Fruit fly (Drosophila melanogaster) whole organism, embryonic: Measurements from ENCODE around the gene Mis12.
A peak's percentile ranks its signal among the peaks of the same experiment; 100 is the strongest.

Experiments used
- Abd-B ChIP-seq: fragments of 200-800 bp; sonication (Bioruptor generic); optimal IDR thresholded peaks from 2 replicates; lab custom pipeline; 2018; ENCODE audit warnings: missing biosample characterization, mild to moderate bottlenecking, missing genetic modification characterization, moderate library complexity
- Ada2b ChIP-seq: fragments of 200-800 bp; sonication (Bioruptor generic); IDR thresholded peaks from 2 replicates; pipeline ENCODE4 v1.3.6; 2022; ENCODE audit warnings: missing biosample characterization, missing genetic modification characterization
- Adf1 ChIP-seq: fragments of 200-800 bp; sonication (Bioruptor generic); IDR thresholded peaks from 2 replicates; pipeline ENCODE4 v1.3.6; 2022; ENCODE audit warnings: missing biosample characterization, missing genetic modification characterization
- Aef1 ChIP-seq: fragments of 200-800 bp; sonication (Bioruptor generic); IDR thresholded peaks from 3 replicates; pipeline ENCODE4 v1.3.6; 2022; ENCODE audit warnings: missing biosample characterization, missing genetic modification characterization
- Bteb2 ChIP-seq: fragments of 200-800 bp; sonication (Bioruptor generic); optimal IDR thresholded peaks from 2 replicates; lab custom pipeline; 2016; ENCODE audit warnings: missing biosample characterization, missing genetic modification characterization
- CG10979 ChIP-seq: fragments of 200-800 bp; sonication (Bioruptor generic); optimal IDR thresholded peaks from 2 replicates; lab custom pipeline; 2018; ENCODE audit warnings: missing biosample characterization, mild to moderate bottlenecking, missing genetic modification characterization, moderate library complexity
- CG12219 ChIP-seq: fragments of 200-800 bp; sonication (Bioruptor generic); optimal IDR thresholded peaks from 3 replicates; lab custom pipeline; 2018; ENCODE audit warnings: missing biosample characterization, mild to moderate bottlenecking, missing genetic modification characterization
- CG12769 ChIP-seq: fragments of 200-800 bp; sonication (Bioruptor generic); optimal IDR thresholded peaks from 2 replicates; lab custom pipeline; 2019; ENCODE audit warnings: missing biosample characterization, mild to moderate bottlenecking, missing genetic modification characterization, moderate library complexity
- CG13296 ChIP-seq: fragments of 200-800 bp; sonication (Bioruptor generic); optimal IDR thresholded peaks from 3 replicates; lab custom pipeline; 2018; ENCODE audit warnings: missing biosample characterization, mild to moderate bottlenecking, missing genetic modification characterization
- CG13894 ChIP-seq: fragments of 200-800 bp; sonication (Bioruptor generic); optimal IDR thresholded peaks from 3 replicates; lab custom pipeline; 2018; ENCODE audit warnings: missing biosample characterization, mild to moderate bottlenecking, missing genetic modification characterization, moderate library complexity
- CG17912 ChIP-seq: fragments of 200-800 bp; sonication (Bioruptor generic); optimal IDR thresholded peaks from 2 replicates; lab custom pipeline; 2018; ENCODE audit warnings: missing biosample characterization, mild to moderate bottlenecking, missing genetic modification characterization
- CG18599 ChIP-seq: fragments of 200-800 bp; sonication (Bioruptor generic); optimal IDR thresholded peaks from 3 replicates; lab custom pipeline; 2017; ENCODE audit warnings: missing biosample characterization, missing genetic modification characterization, mild to moderate bottlenecking, moderate library complexity, missing genetic modification reagents
- CG18619 ChIP-seq: fragments of 200-800 bp; sonication (Bioruptor generic); optimal IDR thresholded peaks from 3 replicates; lab custom pipeline; 2017; ENCODE audit warnings: missing biosample characterization, mild to moderate bottlenecking, missing genetic modification characterization
- CG33213 ChIP-seq: fragments of 200-800 bp; sonication (Bioruptor generic); optimal IDR thresholded peaks from 3 replicates; lab custom pipeline; 2016; ENCODE audit warnings: missing biosample characterization, missing genetic modification characterization
- CG34224 ChIP-seq: fragments of 200-800 bp; sonication (Bioruptor generic); IDR thresholded peaks from 3 replicates; pipeline ENCODE4 v1.3.6; 2022; ENCODE audit warnings: missing biosample characterization, missing genetic modification characterization; ENCODE audit not compliant: partially characterized antibody
- CG3847 ChIP-seq: fragments of 200-800 bp; sonication (Bioruptor generic); IDR thresholded peaks from 2 replicates; pipeline ENCODE4 v1.3.6; 2022; ENCODE audit warnings: missing biosample characterization, missing genetic modification characterization
- CG5953 ChIP-seq: fragments of 200-800 bp; sonication (Bioruptor generic); IDR thresholded peaks from 2 replicates; pipeline ENCODE4 v1.3.6; 2022; ENCODE audit warnings: missing biosample characterization, missing genetic modification characterization
- CG6175 ChIP-seq: fragments of 200-800 bp; sonication (Bioruptor generic); IDR thresholded peaks from 3 replicates; pipeline ENCODE4 v1.3.6; 2022; ENCODE audit warnings: missing biosample characterization, missing genetic modification characterization
- CG6254 ChIP-seq: fragments of 200-800 bp; sonication (Bioruptor generic); optimal IDR thresholded peaks from 3 replicates; lab custom pipeline; 2017; ENCODE audit warnings: mild to moderate bottlenecking, missing biosample characterization, missing genetic modification reagents, missing genetic modification characterization
- CG6683 ChIP-seq: fragments of 200-800 bp; sonication (Bioruptor generic); optimal IDR thresholded peaks from 2 replicates; lab custom pipeline; 2017; ENCODE audit warnings: missing biosample characterization, mild to moderate bottlenecking, missing genetic modification characterization, missing genetic modification reagents
- CG7987 ChIP-seq: fragments of 200-800 bp; sonication (Bioruptor generic); optimal IDR thresholded peaks from 2 replicates; lab custom pipeline; 2018; ENCODE audit warnings: missing biosample characterization, mild to moderate bottlenecking, missing genetic modification characterization, moderate library complexity
- CG8388 ChIP-seq: fragments of 200-800 bp; sonication (Bioruptor generic); optimal IDR thresholded peaks from 2 replicates; lab custom pipeline; 2019; ENCODE audit warnings: missing biosample characterization, mild to moderate bottlenecking, missing genetic modification characterization, moderate library complexity
- CG9932 ChIP-seq: fragments of 200-800 bp; sonication (Bioruptor generic); IDR thresholded peaks from 2 replicates; pipeline ENCODE4 v1.3.6; 2022; ENCODE audit warnings: missing biosample characterization, missing genetic modification characterization
- CTCF ChIP-seq: fragments of 200-800 bp; sonication (Bioruptor generic); optimal IDR thresholded peaks from 2 replicates; lab custom pipeline; 2017; ENCODE audit warnings: missing biosample characterization, mild to moderate bottlenecking, missing genetic modification characterization, moderate library complexity
- Chrac-16 ChIP-seq: fragments of 200-800 bp; sonication (Bioruptor generic); optimal IDR thresholded peaks from 3 replicates; lab custom pipeline; 2016; ENCODE audit warnings: missing biosample characterization, missing genetic modification characterization
- D ChIP-seq, 2 experiments: fragments of 200-800 bp in 1 of 2; fragments of >200 bp in 1 of 2; sonication (Bioruptor generic) in 1 of 2; optimal IDR thresholded peaks; 2 replicates in 1 of 2; 3 replicates in 1 of 2; lab custom pipeline; 2017; ENCODE audit warnings: mild to moderate bottlenecking in 1 of 2, missing biosample characterization in 1 of 2, missing genetic modification characterization in 1 of 2, missing genetic modification reagents in 1 of 2
- Dfd ChIP-seq, 2 experiments: fragments of >200 bp; optimal IDR thresholded peaks; 2 replicates each; lab custom pipeline; 2017; ENCODE audit warnings: missing biosample characterization in 2 of 2, missing genetic modification characterization in 2 of 2
- Dll ChIP-seq: fragments of 200-800 bp; sonication (Bioruptor generic); IDR thresholded peaks from 4 replicates; pipeline ENCODE4 v1.3.6; 2022; ENCODE audit warnings: missing biosample characterization, missing genetic modification characterization; ENCODE audit not compliant: partially characterized antibody
- Eip74EF ChIP-seq, 2 experiments: fragments of 200-800 bp in 1 of 2; fragments of >200 bp in 1 of 2; sonication (Bioruptor generic) in 1 of 2; optimal IDR thresholded peaks; 2 replicates each; lab custom pipeline; 2017 to 2019; ENCODE audit warnings: missing biosample characterization in 2 of 2, missing genetic modification characterization in 2 of 2, mild to moderate bottlenecking in 1 of 2, moderate library complexity in 1 of 2
- MESR4 ChIP-seq: fragments of 200-800 bp; sonication (Bioruptor generic); optimal IDR thresholded peaks from 2 replicates; lab custom pipeline; 2018; ENCODE audit warnings: missing biosample characterization, mild to moderate bottlenecking, missing genetic modification characterization, moderate library complexity
- NFAT ChIP-seq: fragments of 200-800 bp; sonication (Bioruptor generic); IDR thresholded peaks from 2 replicates; pipeline ENCODE4 v1.3.6; 2022; ENCODE audit warnings: missing biosample characterization, missing genetic modification characterization
- Nf-YA ChIP-seq: fragments of 200-800 bp; sonication (Bioruptor generic); IDR thresholded peaks from 2 replicates; pipeline ENCODE4 v1.3.6; 2022; ENCODE audit warnings: missing biosample characterization, missing genetic modification characterization
- Side ChIP-seq: fragments of 200-800 bp; sonication (Bioruptor generic); optimal IDR thresholded peaks from 2 replicates; lab custom pipeline; 2016; ENCODE audit warnings: missing biosample characterization, missing genetic modification characterization
- Sox102F ChIP-seq: fragments of 200-800 bp; sonication (Bioruptor generic); optimal IDR thresholded peaks from 2 replicates; lab custom pipeline; 2018; ENCODE audit warnings: missing biosample characterization, mild to moderate bottlenecking, missing genetic modification characterization, moderate library complexity
- ase ChIP-seq: fragments of 200-800 bp; sonication (Bioruptor generic); IDR thresholded peaks from 3 replicates; pipeline ENCODE4 v1.3.6; 2022; ENCODE audit warnings: missing biosample characterization, missing genetic modification characterization
- corto ChIP-seq: fragments of 200-800 bp; sonication (Bioruptor generic); optimal IDR thresholded peaks from 2 replicates; lab custom pipeline; 2016; ENCODE audit warnings: missing biosample characterization, mild to moderate bottlenecking, missing genetic modification characterization, moderate library complexity
- cwo ChIP-seq: fragments of 200-800 bp; sonication (Bioruptor generic); optimal IDR thresholded peaks from 3 replicates; lab custom pipeline; 2017; ENCODE audit warnings: missing biosample characterization, missing genetic modification characterization, mild to moderate bottlenecking, moderate library complexity, missing genetic modification reagents
- dysf ChIP-seq: fragments of 200-800 bp; sonication (Bioruptor generic); IDR thresholded peaks from 3 replicates; pipeline ENCODE4 v1.3.6; 2022; ENCODE audit warnings: missing biosample characterization, missing genetic modification characterization
- eve ChIP-seq, 2 experiments: fragments of >200 bp; optimal IDR thresholded peaks; 2 replicates each; lab custom pipeline; 2017; ENCODE audit warnings: missing biosample characterization in 2 of 2, missing genetic modification characterization in 2 of 2
- gcm ChIP-seq: fragments of 200-800 bp; sonication (Bioruptor generic); optimal IDR thresholded peaks from 2 replicates; lab custom pipeline; 2019; ENCODE audit warnings: missing biosample characterization, mild to moderate bottlenecking, missing genetic modification characterization, moderate library complexity
- gcm2 ChIP-seq: fragments of 200-800 bp; sonication (Bioruptor generic); optimal IDR thresholded peaks from 2 replicates; lab custom pipeline; 2016; ENCODE audit warnings: missing biosample characterization, missing genetic modification characterization
- insv ChIP-seq, 2 experiments: fragments of 200-800 bp; sonication (Bioruptor generic); optimal IDR thresholded peaks; 3 replicates each; lab custom pipeline; 2016 to 2018; ENCODE audit warnings: missing biosample characterization in 2 of 2, missing genetic modification characterization in 2 of 2
- ken ChIP-seq: fragments of 200-800 bp; sonication (Bioruptor generic); IDR thresholded peaks from 3 replicates; pipeline ENCODE4 v1.3.6; 2022; ENCODE audit warnings: missing biosample characterization, missing genetic modification characterization
- psq ChIP-seq: fragments of 200-800 bp; sonication (Bioruptor generic); optimal IDR thresholded peaks from 2 replicates; lab custom pipeline; 2017; ENCODE audit warnings: missing biosample characterization, missing genetic modification characterization
- pum ChIP-seq: fragments of 200-800 bp; sonication (Bioruptor generic); optimal IDR thresholded peaks from 2 replicates; lab custom pipeline; 2016; ENCODE audit warnings: missing biosample characterization, missing genetic modification characterization
- run ChIP-seq: fragments of 200-800 bp; sonication (Bioruptor generic); optimal IDR thresholded peaks from 3 replicates; lab custom pipeline; 2018; ENCODE audit warnings: missing biosample characterization, mild to moderate bottlenecking, missing genetic modification characterization
- scrt ChIP-seq: fragments of 200-800 bp; sonication (Bioruptor generic); optimal IDR thresholded peaks from 2 replicates; lab custom pipeline; 2018; ENCODE audit warnings: missing biosample characterization, mild to moderate bottlenecking, missing genetic modification characterization, moderate library complexity
- tgo ChIP-seq: fragments of 200-800 bp; sonication (Bioruptor generic); IDR thresholded peaks from 3 replicates; pipeline ENCODE4 v1.3.6; 2022; ENCODE audit warnings: missing biosample characterization, missing genetic modification characterization
- tio ChIP-seq: fragments of 200-800 bp; sonication (Bioruptor generic); optimal IDR thresholded peaks from 2 replicates; lab custom pipeline; 2017; ENCODE audit warnings: missing biosample characterization, missing genetic modification characterization, inconsistent platforms
- tll ChIP-seq, 2 experiments: fragments of 200-800 bp in 1 of 2; fragments of >200 bp in 1 of 2; sonication (Bioruptor generic) in 1 of 2; optimal IDR thresholded peaks; 2 replicates each; lab custom pipeline; 2017 to 2019; ENCODE audit warnings: missing biosample characterization in 2 of 2, missing genetic modification characterization in 2 of 2, mild to moderate bottlenecking in 1 of 2, moderate library complexity in 1 of 2

The Mis12 gene

DNA sequence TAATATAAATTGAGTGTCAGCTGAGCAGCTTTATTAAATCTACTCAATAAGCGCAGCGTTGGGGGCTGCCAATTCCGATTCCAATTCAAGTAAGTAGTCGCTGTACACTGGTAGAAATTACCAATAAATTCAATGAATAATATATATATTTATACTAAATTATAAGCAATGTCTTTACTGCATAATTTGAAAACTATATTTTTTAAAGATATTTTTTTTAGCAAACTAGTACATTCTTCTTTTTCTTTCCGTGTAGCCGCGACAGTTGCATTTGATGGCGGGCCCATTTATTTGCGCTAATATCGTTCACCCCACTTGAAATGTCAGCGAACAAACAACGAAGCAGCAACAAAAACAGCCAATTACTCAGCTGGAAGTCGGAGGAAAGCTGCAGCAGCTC, 8.5 kb upstream of the Mis12 start (continued):
- TF ChIP-seq CG13894 (tag; lab: Kevin White, UChicago) (no peak), ase (GFP tag; lab: Robert Waterston, UW) (no peak), gcm2 (GFP tag; lab: Kevin White, UChicago) (no peak), Chrac-16 (GFP tag; lab: Kevin White, UChicago) (peak; percentile 44), CG9932 (no peak), tio (GFP tag; lab: Kevin White, UChicago) (peak; percentile 27), insv (GFP tag; optimal IDR thresholded peaks at IDR 0.05; lab: Kevin White, UChicago) (no peak), scrt (GFP tag; lab: Kevin White, UChicago) (no peak), Side (GFP tag; lab: Kevin White, UChicago) (no peak), Bteb2 (GFP tag; lab: Kevin White, UChicago) (no peak), Nf-YA (GFP tag; lab: Robert Waterston, UW) (0 out of 2 replicates have a peak, but pooled peaks have one; percentile 42), Dll (no peak), gcm (GFP tag; lab: Kevin White, UChicago) (peak; percentile 32), corto (no peak), CG18599 (GFP tag; lab: Kevin White, UChicago) (peak; percentile 50), eve (GFP tag; optimal IDR thresholded peaks at IDR 0.05; lab: Kevin White, UChicago) (no peak), CG6254 (GFP tag; lab: Kevin White, UChicago) (peak; percentile 67), Aef1 (GFP tag; lab: Robert Waterston, UW) (peak; percentile 32; the same call in 1 of the 3 replicates), CG6683 (no peak), CG10979 (peak; percentile 73), D (optimal IDR thresholded peaks at IDR 0.05; lab: Kevin White, UChicago) (no peak), D (GFP tag; optimal IDR thresholded peaks at IDR 0.05; lab: Kevin White, UChicago) (peak; percentile 56), CG17912 (no peak), CG8388 (GFP tag; lab: Kevin White, UChicago) (peak; percentile 65), run (tag; lab: Kevin White, UChicago) (no peak), tgo (GFP tag; lab: Robert Waterston, UW) (peak; percentile 62), CTCF (no peak), Sox102F (GFP tag; lab: Kevin White, UChicago) (peak; percentile 81), CG7987 (no peak), MESR4 (no peak), CG12769 (tag; lab: Kevin White, UChicago) (no peak), CG5953 (peak; percentile 45), pum (GFP tag; lab: Kevin White, UChicago) (no peak), CG33213 (GFP tag; lab: Kevin White, UChicago) (no peak), cwo (GFP tag; lab: Kevin White, UChicago) (peak; percentile 43), CG6175 (no peak), NFAT (no peak), Adf1 (GFP tag; lab: Robert Waterston, UW) (no peak), psq (no peak), CG13296 (no peak), CG12219 (GFP tag; lab: Kevin White, UChicago) (peak; percentile 21), dysf (GFP tag; lab: Robert Waterston, UW) (peak; percentile 64; the same call in 2 of the 3 replicates), CG34224 (GFP tag; lab: Robert Waterston, UW) (no peak), Dfd (GFP tag; optimal IDR thresholded peaks at IDR 0.05; lab: Kevin White, UChicago) (no peak), Abd-B (GFP tag; lab: Kevin White, UChicago) (peak; percentile 62), CG18619 (GFP tag; lab: Kevin White, UChicago) (peak; percentile 32), Ada2b (peak; percentile 66; the same call in 1 of the 2 replicates), ken (GFP tag; lab: Robert Waterston, UW) (peak; percentile 58; the same call in 1 of the 3 replicates), CG3847 (peak; percentile 19; the same call in 1 of the 2 replicates), Eip74EF (GFP tag; optimal IDR thresholded peaks at IDR 0.05; lab: Kevin White, UChicago) (peak in 1 of 2 experiments; percentile 26), tll (GFP tag; optimal IDR thresholded peaks at IDR 0.05; lab: Kevin White, UChicago) (no peak)
